Worm (Caenorhabditis elegans): ENCODE data around the gene F44E2.7.

DNA sequence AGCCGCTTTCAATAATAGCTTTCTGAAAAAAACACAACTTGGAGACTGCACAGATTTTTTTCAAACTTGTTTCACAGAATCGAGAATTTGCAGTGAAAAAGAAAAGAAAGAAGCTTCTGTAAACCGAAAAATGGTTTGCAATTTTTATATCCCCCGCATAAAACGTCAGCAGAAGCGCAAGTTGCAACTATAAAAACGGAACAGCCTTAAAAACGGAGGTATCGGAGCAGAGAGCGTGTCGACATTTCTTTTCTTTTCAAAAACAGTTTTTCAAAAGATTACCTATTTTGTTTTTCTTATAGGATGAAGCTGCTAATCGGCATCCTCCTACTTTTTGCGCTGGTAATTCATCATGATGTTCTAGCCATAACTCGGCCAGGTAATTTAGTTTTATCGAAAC lies 3.7 kb upstream of the F44E2.7 start, which contains the start of gene plg-1:
- TF ChIP-seq hlh-13 (GFP tag; optimal IDR thresholded peaks at IDR 0.05) (no peak), tbx-2 (tag; optimal IDR thresholded peaks at IDR 0.05) (no peak), nhr-11 (tag; optimal IDR thresholded peaks at IDR 0.05) (no peak), dmd-4 (tag; optimal IDR thresholded peaks at IDR 0.05; ENCODE audit: borderline replicate concordance) (no peak), hlh-30 (tag; optimal IDR thresholded peaks at IDR 0.05; ENCODE audit: insufficient read depth) (no peak), ceh-6 (GFP tag; optimal IDR thresholded peaks at IDR 0.05) (no peak), pqm-1 (tag; optimal IDR thresholded peaks at IDR 0.05) (no peak), ceh-2 (tag; optimal IDR thresholded peaks at IDR 0.05) (no peak)
